Fruit fly (Drosophila melanogaster) whole organism, embryonic: Measurements from ENCODE around the gene Karybeta3.

Source experiments
- BtbVII ChIP-seq: fragments of 200-800 bp; sonication (Bioruptor generic); optimal IDR thresholded peaks from 3 replicates; lab custom pipeline; 2017; ENCODE audit warnings: missing biosample characterization, mild to moderate bottlenecking, missing genetic modification characterization
- CG10274 ChIP-seq: fragments of 200-800 bp; sonication (Bioruptor generic); optimal IDR thresholded peaks from 3 replicates; lab custom pipeline; 2017; ENCODE audit warnings: missing biosample characterization, mild to moderate bottlenecking, missing genetic modification characterization
- CG10565 ChIP-seq: fragments of 200-800 bp; sonication (Bioruptor generic); optimal IDR thresholded peaks from 3 replicates; lab custom pipeline; 2016; ENCODE audit warnings: missing biosample characterization, mild to moderate bottlenecking, missing genetic modification characterization
- CG1233 ChIP-seq: fragments of 200-800 bp; sonication (Bioruptor generic); optimal IDR thresholded peaks from 4 replicates; lab custom pipeline; 2018; ENCODE audit warnings: missing biosample characterization, mild to moderate bottlenecking, missing genetic modification characterization
- CG12659 ChIP-seq: fragments of 200-800 bp; sonication (Bioruptor generic); optimal IDR thresholded peaks from 3 replicates; lab custom pipeline; 2017; ENCODE audit warnings: mild to moderate bottlenecking, missing biosample characterization, missing genetic modification reagents, missing genetic modification characterization
- CG13424 ChIP-seq: fragments of 200-800 bp; sonication (Bioruptor generic); optimal IDR thresholded peaks from 2 replicates; lab custom pipeline; 2019; ENCODE audit warnings: missing biosample characterization, mild to moderate bottlenecking, missing genetic modification characterization, moderate library complexity
- CG17802 ChIP-seq: fragments of 200-800 bp; sonication (Bioruptor generic); optimal IDR thresholded peaks from 2 replicates; lab custom pipeline; 2018; ENCODE audit warnings: missing biosample characterization, mild to moderate bottlenecking, missing genetic modification characterization, moderate library complexity
- CG18262 ChIP-seq: fragments of 200-800 bp; optimal IDR thresholded peaks from 3 replicates; lab custom pipeline; 2019; ENCODE audit warnings: missing biosample characterization, mild to moderate bottlenecking, missing genetic modification characterization, moderate library complexity
- CG2202 ChIP-seq: fragments of 200-800 bp; sonication (Bioruptor generic); optimal IDR thresholded peaks from 2 replicates; lab custom pipeline; 2018; ENCODE audit warnings: missing biosample characterization, mild to moderate bottlenecking, missing genetic modification characterization
- CG2678 ChIP-seq: fragments of 200-800 bp; sonication (Bioruptor generic); optimal IDR thresholded peaks from 3 replicates; lab custom pipeline; 2019; ENCODE audit warnings: missing biosample characterization, mild to moderate bottlenecking, missing genetic modification characterization, moderate library complexity
- CG2875 ChIP-seq: fragments of 200-800 bp; sonication (Bioruptor generic); optimal IDR thresholded peaks from 2 replicates; lab custom pipeline; 2017; ENCODE audit warnings: missing biosample characterization, mild to moderate bottlenecking, missing genetic modification characterization, missing genetic modification reagents
- CG30020 ChIP-seq: fragments of 200-800 bp; optimal IDR thresholded peaks from 2 replicates; lab custom pipeline; 2019; ENCODE audit warnings: missing biosample characterization, mild to moderate bottlenecking, missing genetic modification characterization, moderate library complexity
- CG32532 ChIP-seq: fragments of 200-800 bp; sonication (Bioruptor generic); IDR thresholded peaks from 2 replicates; pipeline ENCODE4 v1.3.6; 2022; ENCODE audit warnings: missing biosample characterization, missing genetic modification characterization
- CG33557 ChIP-seq: fragments of 200-800 bp; sonication (Bioruptor generic); optimal IDR thresholded peaks from 2 replicates; lab custom pipeline; 2019; ENCODE audit warnings: missing biosample characterization, mild to moderate bottlenecking, missing genetic modification characterization, moderate library complexity
- CG34376 ChIP-seq: fragments of 200-800 bp; sonication (Bioruptor generic); optimal IDR thresholded peaks from 2 replicates; lab custom pipeline; 2018; ENCODE audit warnings: missing biosample characterization, mild to moderate bottlenecking, missing genetic modification characterization
- CG4820 ChIP-seq: fragments of 200-800 bp; sonication (Bioruptor generic); optimal IDR thresholded peaks from 3 replicates; lab custom pipeline; 2016; ENCODE audit warnings: missing biosample characterization, missing genetic modification characterization
- CG6254 ChIP-seq: fragments of 200-800 bp; sonication (Bioruptor generic); optimal IDR thresholded peaks from 3 replicates; lab custom pipeline; 2017; ENCODE audit warnings: mild to moderate bottlenecking, missing biosample characterization, missing genetic modification reagents, missing genetic modification characterization
- CG6854 ChIP-seq: fragments of 200-800 bp; sonication (Bioruptor generic); optimal IDR thresholded peaks from 3 replicates; lab custom pipeline; 2017; ENCODE audit warnings: missing biosample characterization, mild to moderate bottlenecking, missing genetic modification characterization
- CG8359 ChIP-seq: fragments of 200-800 bp; sonication (Bioruptor generic); optimal IDR thresholded peaks from 2 replicates; lab custom pipeline; 2017; ENCODE audit warnings: missing biosample characterization, mild to moderate bottlenecking, missing genetic modification characterization, borderline replicate concordance
- CG8765 ChIP-seq: fragments of 200-800 bp; sonication (Bioruptor generic); IDR thresholded peaks from 2 replicates; pipeline ENCODE4 v1.3.6; 2022; ENCODE audit warnings: missing biosample characterization, missing genetic modification characterization
- CHES-1-like ChIP-seq: fragments of 200-800 bp; sonication (Bioruptor generic); optimal IDR thresholded peaks from 2 replicates; lab custom pipeline; 2016; ENCODE audit warnings: missing biosample characterization, missing genetic modification characterization
- Drgx ChIP-seq: fragments of 200-800 bp; sonication (Bioruptor generic); IDR thresholded peaks from 2 replicates; pipeline ENCODE4 v1.3.6; 2022; ENCODE audit warnings: missing biosample characterization, missing genetic modification characterization
- HLH3B ChIP-seq: fragments of 200-800 bp; sonication (Bioruptor generic); IDR thresholded peaks from 2 replicates; pipeline ENCODE4 v1.3.6; 2022; ENCODE audit warnings: missing biosample characterization, missing genetic modification characterization
- Hmr ChIP-seq: fragments of 200-800 bp; sonication (Bioruptor generic); optimal IDR thresholded peaks from 3 replicates; lab custom pipeline; 2017; ENCODE audit warnings: mild to moderate bottlenecking, missing biosample characterization, missing genetic modification reagents, missing genetic modification characterization
- Jarid2 ChIP-seq: fragments of 200-800 bp; sonication (Bioruptor generic); optimal IDR thresholded peaks from 3 replicates; lab custom pipeline; 2017; ENCODE audit warnings: mild to moderate bottlenecking, missing biosample characterization, missing genetic modification reagents, missing genetic modification characterization
- Lhr ChIP-seq: fragments of 200-800 bp; sonication (Bioruptor generic); optimal IDR thresholded peaks from 3 replicates; lab custom pipeline; 2017; ENCODE audit warnings: mild to moderate bottlenecking, missing biosample characterization, missing genetic modification reagents, missing genetic modification characterization
- Lpt ChIP-seq: fragments of >200 bp; optimal IDR thresholded peaks from 2 replicates; lab custom pipeline; 2018; ENCODE audit warnings: missing biosample characterization, missing genetic modification characterization
- MESR4 ChIP-seq: fragments of 200-800 bp; sonication (Bioruptor generic); optimal IDR thresholded peaks from 2 replicates; lab custom pipeline; 2018; ENCODE audit warnings: missing biosample characterization, mild to moderate bottlenecking, missing genetic modification characterization, moderate library complexity
- Mrtf ChIP-seq: fragments of 200-800 bp; sonication (Bioruptor generic); IDR thresholded peaks from 3 replicates; pipeline ENCODE4 v1.3.6; 2022; ENCODE audit warnings: missing biosample characterization, missing genetic modification characterization
- Nf-YA ChIP-seq: fragments of 200-800 bp; sonication (Bioruptor generic); IDR thresholded peaks from 2 replicates; pipeline ENCODE4 v1.3.6; 2022; ENCODE audit warnings: missing biosample characterization, missing genetic modification characterization
- Pdp1 ChIP-seq, 2 experiments: fragments of 200-800 bp; sonication (Bioruptor generic); optimal IDR thresholded peaks; 3 replicates each; lab custom pipeline; 2016; ENCODE audit warnings: missing biosample characterization in 2 of 2, missing genetic modification characterization in 2 of 2, mild to moderate bottlenecking in 1 of 2, moderate library complexity in 1 of 2
- Spps ChIP-seq: fragments of 200-800 bp; sonication (Bioruptor generic); optimal IDR thresholded peaks from 2 replicates; lab custom pipeline; 2018; ENCODE audit warnings: missing biosample characterization, mild to moderate bottlenecking, missing genetic modification characterization
- Xrp1 ChIP-seq: fragments of 200-800 bp; sonication (Bioruptor generic); IDR thresholded peaks from 2 replicates; pipeline ENCODE4 v1.3.6; 2022; ENCODE audit warnings: missing biosample characterization, missing genetic modification characterization
- abd-A ChIP-seq: fragments of 200-800 bp; sonication (Bioruptor generic); optimal IDR thresholded peaks from 3 replicates; lab custom pipeline; 2019; ENCODE audit warnings: missing biosample characterization, mild to moderate bottlenecking, missing genetic modification characterization, moderate library complexity
- ac ChIP-seq: fragments of 200-800 bp; sonication (Bioruptor generic); optimal IDR thresholded peaks from 3 replicates; lab custom pipeline; 2017; ENCODE audit warnings: missing biosample characterization, mild to moderate bottlenecking, missing genetic modification characterization
- caup ChIP-seq: fragments of 200-800 bp; sonication (Bioruptor generic); optimal IDR thresholded peaks from 3 replicates; lab custom pipeline; 2017; ENCODE audit warnings: missing biosample characterization, mild to moderate bottlenecking, missing genetic modification characterization, moderate library complexity; ENCODE audit not compliant: severe bottlenecking
- chif ChIP-seq, 2 experiments: fragments of 200-800 bp; sonication (Bioruptor generic); optimal IDR thresholded peaks; 3 replicates each; lab custom pipeline; 2016; ENCODE audit warnings: missing biosample characterization in 2 of 2, missing genetic modification characterization in 2 of 2
- ems ChIP-seq: fragments of 200-800 bp; sonication (Bioruptor generic); optimal IDR thresholded peaks from 3 replicates; lab custom pipeline; 2016; ENCODE audit warnings: missing biosample characterization, missing genetic modification characterization
- gcm ChIP-seq: fragments of 200-800 bp; sonication (Bioruptor generic); optimal IDR thresholded peaks from 2 replicates; lab custom pipeline; 2019; ENCODE audit warnings: missing biosample characterization, mild to moderate bottlenecking, missing genetic modification characterization, moderate library complexity
- hth ChIP-seq: fragments of >200 bp; optimal IDR thresholded peaks from 2 replicates; lab custom pipeline; 2017; ENCODE audit warnings: inconsistent platforms
- jumu ChIP-seq: fragments of 200-800 bp; sonication (Bioruptor generic); optimal IDR thresholded peaks from 3 replicates; lab custom pipeline; 2016; ENCODE audit warnings: missing biosample characterization, missing genetic modification characterization
- maf-S ChIP-seq: fragments of 200-800 bp; sonication (Bioruptor generic); optimal IDR thresholded peaks from 2 replicates; lab custom pipeline; 2016; ENCODE audit warnings: missing biosample characterization, missing genetic modification characterization
- mam ChIP-seq: fragments of 200-800 bp; sonication (Bioruptor generic); optimal IDR thresholded peaks from 3 replicates; lab custom pipeline; 2016; ENCODE audit warnings: missing biosample characterization, missing genetic modification characterization
- nerfin-2 ChIP-seq: fragments of 200-800 bp; sonication (Bioruptor generic); IDR thresholded peaks from 2 replicates; pipeline ENCODE4 v1.3.6; 2022; ENCODE audit warnings: missing biosample characterization, missing genetic modification characterization; ENCODE audit not compliant: partially characterized antibody
- peb ChIP-seq: fragments of 200-800 bp; sonication (Bioruptor generic); IDR thresholded peaks from 2 replicates; pipeline ENCODE4 v1.3.6; 2022; ENCODE audit warnings: missing biosample characterization, missing genetic modification characterization
- phol ChIP-seq: fragments of 200-800 bp; sonication (Bioruptor generic); optimal IDR thresholded peaks from 3 replicates; lab custom pipeline; 2018; ENCODE audit warnings: missing biosample characterization, mild to moderate bottlenecking, missing genetic modification characterization, moderate library complexity
- rib ChIP-seq: fragments of 200-800 bp; sonication (Bioruptor generic); IDR thresholded peaks from 2 replicates; pipeline ENCODE4 v1.3.6; 2022; ENCODE audit warnings: missing biosample characterization, missing genetic modification characterization
- sens-2 ChIP-seq: fragments of 200-800 bp; sonication (Bioruptor generic); IDR thresholded peaks from 2 replicates; pipeline ENCODE4 v1.3.6; 2022; ENCODE audit warnings: missing biosample characterization, missing genetic modification characterization
- so ChIP-seq: fragments of 200-800 bp; sonication (Bioruptor generic); IDR thresholded peaks from 3 replicates; pipeline ENCODE4 v1.3.6; 2022; ENCODE audit warnings: missing biosample characterization, missing genetic modification characterization
- vnd ChIP-seq: fragments of 200-800 bp; sonication (Bioruptor generic); IDR thresholded peaks from 3 replicates; pipeline ENCODE4 v1.3.6; 2022; ENCODE audit warnings: missing biosample characterization, missing genetic modification characterization; ENCODE audit not compliant: partially characterized antibody

The Karybeta3 gene

DNA sequence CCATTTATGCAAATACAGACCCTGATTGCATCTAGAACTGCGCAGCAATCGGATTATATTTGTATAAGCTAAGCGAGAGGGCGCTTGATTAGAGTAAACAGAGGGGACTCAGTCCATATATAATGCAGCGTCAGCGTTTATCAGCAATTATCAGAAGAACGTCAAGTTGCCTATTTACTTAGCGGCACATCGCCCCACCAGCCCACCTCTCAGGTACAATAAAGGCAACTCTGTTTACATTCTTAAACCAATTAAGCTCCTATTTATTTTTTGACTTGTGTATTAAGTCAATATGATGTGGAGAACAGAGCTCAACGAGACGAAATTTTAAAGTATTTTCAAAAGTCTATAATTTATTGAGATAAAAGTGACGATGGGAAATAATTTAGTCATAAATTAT is 16.0 kb downstream of the Karybeta3 start (continued):
- TF ChIP-seq hth = no peak
- peak; percentile 60 for TF ChIP-seq CG13424 (tag; lab: Kevin White, UChicago)
- TF ChIP-seq Pdp1 (GFP tag; optimal IDR thresholded peaks at IDR 0.05; lab: Kevin White, UChicago) = peak; percentile 21 to 65
- peak in 1 of 2 experiments; percentile 93 for TF ChIP-seq chif (GFP tag; optimal IDR thresholded peaks at IDR 0.05; lab: Kevin White, UChicago)
- TF ChIP-seq CG2678 (tag; lab: Kevin White, UChicago) = peak; percentile 91
- TF ChIP-seq maf-S (GFP tag; lab: Kevin White, UChicago) = peak; percentile 71
- TF ChIP-seq Nf-YA = peak; percentile 80
- peak; percentile 65 for TF ChIP-seq CG17802
- TF ChIP-seq CG18262 (tag; lab: Kevin White, UChicago) = peak; percentile 91
- TF ChIP-seq ac (GFP tag; lab: Kevin White, UChicago) = peak; percentile 42
- peak; percentile 94 for TF ChIP-seq CG1233 (GFP tag; lab: Kevin White, UChicago)
- TF ChIP-seq caup (GFP tag; lab: Kevin White, UChicago) = peak; percentile 80
- TF ChIP-seq sens-2 (GFP tag; lab: Robert Waterston, UW) = no peak
- TF ChIP-seq so (GFP tag; lab: Robert Waterston, UW) = 0 out of 3 replicates have a peak, but pooled peaks have one; percentile 44
- TF ChIP-seq CG34376 (GFP tag; lab: Kevin White, UChicago) = peak; percentile 48
- TF ChIP-seq Lhr (GFP tag; lab: Kevin White, UChicago) = peak; percentile 3
- peak; percentile 78 for TF ChIP-seq CG6854 (GFP tag; lab: Kevin White, UChicago)
- peak; percentile 32 for TF ChIP-seq CHES-1-like (GFP tag; lab: Kevin White, UChicago)
- TF ChIP-seq MESR4 (GFP tag; lab: Kevin White, UChicago) = no peak
- TF ChIP-seq abd-A (tag; lab: Kevin White, UChicago) = no peak
- TF ChIP-seq Mrtf (GFP tag; lab: Robert Waterston, UW) = no peak
- TF ChIP-seq CG12659 (GFP tag; lab: Kevin White, UChicago) = no peak
- no peak for TF ChIP-seq vnd
- peak; percentile 60 for TF ChIP-seq CG10274 (GFP tag; lab: Kevin White, UChicago)
- TF ChIP-seq CG30020 (tag; lab: Kevin White, UChicago) = peak; percentile 24
- TF ChIP-seq Drgx (GFP tag; lab: Robert Waterston, UW) = peak; percentile 79
- TF ChIP-seq phol (tag; lab: Kevin White, UChicago) = peak; percentile 42
- TF ChIP-seq Xrp1 = peak; percentile 96
- peak; percentile 91 for TF ChIP-seq CG2875 (GFP tag; lab: Kevin White, UChicago)
- peak; percentile 69 for TF ChIP-seq rib (GFP tag; lab: Robert Waterston, UW)
- TF ChIP-seq CG6254 (GFP tag; lab: Kevin White, UChicago) = peak; percentile 92
- TF ChIP-seq Spps (tag; lab: Kevin White, UChicago) = peak; percentile 79
- peak; percentile 86; the same call in 1 of the 2 replicates for TF ChIP-seq HLH3B (GFP tag; lab: Robert Waterston, UW)
- peak; percentile 69 for TF ChIP-seq CG33557
- no peak for TF ChIP-seq ems
- no peak for TF ChIP-seq nerfin-2 (GFP tag; lab: Robert Waterston, UW)
- TF ChIP-seq CG10565 (GFP tag; lab: Kevin White, UChicago) = peak; percentile 63
- TF ChIP-seq CG2202 (tag; lab: Kevin White, UChicago) = peak; percentile 71
- peak; percentile 77 for TF ChIP-seq jumu (GFP tag; lab: Kevin White, UChicago)
- TF ChIP-seq CG8359 = peak; percentile 91
- no peak for TF ChIP-seq CG32532 (GFP tag; lab: Robert Waterston, UW)
- TF ChIP-seq CG8765 (GFP tag; lab: Robert Waterston, UW) = no peak
- peak; percentile 78 for TF ChIP-seq CG4820 (GFP tag; lab: Kevin White, UChicago)
- TF ChIP-seq Jarid2 (GFP tag; lab: Kevin White, UChicago) = peak; percentile 80
- TF ChIP-seq Hmr (GFP tag; lab: Kevin White, UChicago) = peak; percentile 90
- no peak for TF ChIP-seq Lpt (GFP tag; lab: Kevin White, UChicago)
- peak; percentile 92 for TF ChIP-seq BtbVII (GFP tag; lab: Kevin White, UChicago)
- peak; percentile 62 for TF ChIP-seq mam
- peak; percentile 52; the same call in 1 of the 2 replicates for TF ChIP-seq peb (GFP tag; lab: Robert Waterston, UW)
- TF ChIP-seq gcm = peak; percentile 84
